Worm (Caenorhabditis elegans) whole organism, L1 larva: ENCODE results near the gene dpy-30.

Experiments used
- C04F5.9 ChIP-seq: sonication (generic microtip); optimal IDR thresholded peaks from 2 replicates; lab custom pipeline; 2016; ENCODE audit warnings: missing genetic modification characterization, missing compliant biosample characterization
- aha-1 ChIP-seq: fragments of 150-350 bp; optimal IDR thresholded peaks from 2 replicates; lab custom pipeline; 2014; ENCODE audit warnings: missing biosample characterization, missing genetic modification characterization
- alr-1 ChIP-seq: fragments of 200-800 bp; sonication (Bioruptor generic); optimal IDR thresholded peaks from 2 replicates; lab custom pipeline; 2018; ENCODE audit warnings: borderline replicate concordance, mild to moderate bottlenecking, missing genetic modification characterization, missing compliant biosample characterization
- aly-2 ChIP-seq: fragments of 150-350 bp; optimal IDR thresholded peaks from 2 replicates; lab custom pipeline; 2014; ENCODE audit warnings: missing biosample characterization, missing genetic modification characterization
- ama-1 ChIP-seq: fragments of 150-350 bp; optimal IDR thresholded peaks from 2 replicates; lab custom pipeline; 2014
- ceh-90 ChIP-seq: sonication (generic microtip); optimal IDR thresholded peaks from 2 replicates; lab custom pipeline; 2016; ENCODE audit warnings: missing genetic modification characterization, missing compliant biosample characterization
- ces-1 ChIP-seq: fragments of 150-350 bp; optimal IDR thresholded peaks from 2 replicates; lab custom pipeline; 2014; ENCODE audit warnings: missing biosample characterization, missing genetic modification reagents, missing genetic modification characterization
- dsc-1 ChIP-seq: sonication (generic microtip); optimal IDR thresholded peaks from 2 replicates; lab custom pipeline; 2016; ENCODE audit warnings: mild to moderate bottlenecking, missing genetic modification characterization, missing compliant biosample characterization
- efl-1 ChIP-seq, 4 experiments: fragments of 150-350 bp; optimal IDR thresholded peaks in 3 of 4; peaks in 1 of 4; 1 replicate in 1 of 4; 2 replicates in 3 of 4; lab custom pipeline; 2014; ENCODE audit warnings: missing biosample characterization in 2 of 4, missing genetic modification characterization in 2 of 4, missing genetic modification reagents in 2 of 4
- efl-3 ChIP-seq: fragments of 200-800 bp; sonication (Bioruptor generic); optimal IDR thresholded peaks from 2 replicates; lab custom pipeline; 2018; ENCODE audit warnings: mild to moderate bottlenecking, missing genetic modification characterization, missing compliant biosample characterization
- egl-13 ChIP-seq: sonication (generic microtip); optimal IDR thresholded peaks from 2 replicates; lab custom pipeline; 2016; ENCODE audit warnings: missing genotype, missing genetic modification reagents, missing genetic modification characterization, missing compliant biosample characterization
- ets-5 ChIP-seq: fragments of 200-800 bp; sonication (Bioruptor generic); IDR thresholded peaks from 2 replicates; pipeline ENCODE4 v1.3.6; 2022; ENCODE audit warnings: missing genetic modification characterization, missing compliant biosample characterization
- fkh-10 ChIP-seq: sonication (generic microtip); optimal IDR thresholded peaks from 2 replicates; lab custom pipeline; 2017; ENCODE audit warnings: missing biosample characterization, missing genetic modification reagents, missing genetic modification characterization
- fkh-8 ChIP-seq: sonication (generic microtip); optimal IDR thresholded peaks from 2 replicates; lab custom pipeline; 2016; ENCODE audit warnings: mild to moderate bottlenecking, missing genetic modification characterization, missing compliant biosample characterization
- hlh-17 ChIP-seq: fragments of 200-800 bp; sonication (Bioruptor generic); optimal IDR thresholded peaks from 2 replicates; lab custom pipeline; 2018; ENCODE audit warnings: missing genetic modification characterization, mild to moderate bottlenecking, missing compliant biosample characterization, moderate library complexity, borderline replicate concordance
- hlh-4 ChIP-seq: sonication (generic microtip); optimal IDR thresholded peaks from 2 replicates; lab custom pipeline; 2016; ENCODE audit warnings: mild to moderate bottlenecking, missing genetic modification characterization, missing compliant biosample characterization
- hpl-2 ChIP-seq: fragments of 150-350 bp; optimal IDR thresholded peaks from 2 replicates; lab custom pipeline; 2014; ENCODE audit warnings: missing biosample characterization, missing genetic modification reagents, missing genetic modification characterization
- irx-1 ChIP-seq: sonication (generic microtip); optimal IDR thresholded peaks from 2 replicates; lab custom pipeline; 2016; ENCODE audit warnings: missing genetic modification characterization, missing compliant biosample characterization
- isw-1 ChIP-seq: fragments of 200-800 bp; sonication (Bioruptor generic); IDR thresholded peaks from 2 replicates; pipeline ENCODE4 v1.3.6; 2022; ENCODE audit warnings: missing genetic modification characterization, missing compliant biosample characterization
- lin-13 ChIP-seq: fragments of 150-350 bp; optimal IDR thresholded peaks from 2 replicates; lab custom pipeline; 2014; ENCODE audit warnings: missing biosample characterization, missing genetic modification reagents, missing genetic modification characterization
- lin-14 ChIP-seq: fragments of 200-800 bp; sonication (Bioruptor generic); optimal IDR thresholded peaks from 2 replicates; lab custom pipeline; 2018; ENCODE audit warnings: mild to moderate bottlenecking, missing genetic modification characterization, moderate library complexity, missing compliant biosample characterization
- lin-35 ChIP-seq, 2 experiments: fragments of 150-350 bp; optimal IDR thresholded peaks; 2 replicates each; lab custom pipeline; 2014; ENCODE audit warnings: missing biosample characterization in 2 of 2, missing genetic modification characterization in 2 of 2, missing genetic modification reagents in 2 of 2
- lin-39 ChIP-seq: fragments of 150-350 bp; optimal IDR thresholded peaks from 2 replicates; lab custom pipeline; 2014; ENCODE audit warnings: missing biosample characterization, missing genetic modification reagents, missing genetic modification characterization
- lir-3 ChIP-seq: sonication (generic microtip); optimal IDR thresholded peaks from 2 replicates; lab custom pipeline; 2016; ENCODE audit warnings: mild to moderate bottlenecking, missing genetic modification characterization, moderate library complexity, missing compliant biosample characterization; ENCODE audit not compliant: poor library complexity
- lsy-2 ChIP-seq, 2 experiments: fragments of 150-350 bp; optimal IDR thresholded peaks; 2 replicates each; lab custom pipeline; 2014; ENCODE audit warnings: missing biosample characterization in 2 of 2, missing genetic modification characterization in 2 of 2
- mab-9 ChIP-seq: fragments of 200-800 bp; sonication (Bioruptor generic); IDR thresholded peaks from 2 replicates; pipeline ENCODE4 v1.3.6; 2022; ENCODE audit warnings: missing genetic modification reagents, missing genetic modification characterization, missing compliant biosample characterization
- mdl-1 ChIP-seq, 2 experiments: fragments of 150-350 bp; optimal IDR thresholded peaks; 2 replicates each; lab custom pipeline; 2014 to 2017; ENCODE audit warnings: missing biosample characterization in 2 of 2, missing genetic modification characterization in 2 of 2, inconsistent platforms in 1 of 2
- mef-2 ChIP-seq: fragments of 150-350 bp; optimal IDR thresholded peaks from 2 replicates; lab custom pipeline; 2014; ENCODE audit warnings: missing biosample characterization, missing genetic modification characterization
- mep-1 ChIP-seq: fragments of 150-350 bp; optimal IDR thresholded peaks from 2 replicates; lab custom pipeline; 2014; ENCODE audit warnings: missing biosample characterization, missing genetic modification characterization
- nhr-19 ChIP-seq: fragments of 200-800 bp; sonication (Bioruptor generic); conservative IDR thresholded peaks from 2 replicates; pipeline ENCODE4 v1.3.6; 2022; ENCODE audit warnings: missing genetic modification characterization, missing compliant biosample characterization
- nhr-20 ChIP-seq: sonication (generic microtip); optimal IDR thresholded peaks from 2 replicates; lab custom pipeline; 2016; ENCODE audit warnings: mild to moderate bottlenecking, missing genetic modification characterization, missing compliant biosample characterization
- nhr-28 ChIP-seq: fragments of 150-350 bp; optimal IDR thresholded peaks from 2 replicates; lab custom pipeline; 2014; ENCODE audit warnings: missing biosample characterization, missing genetic modification characterization
- nhr-71 ChIP-seq: sonication (generic microtip); optimal IDR thresholded peaks from 2 replicates; lab custom pipeline; 2016; ENCODE audit warnings: mild to moderate bottlenecking, missing genetic modification characterization, moderate library complexity, missing compliant biosample characterization
- nhr-76 ChIP-seq: sonication (generic microtip); optimal IDR thresholded peaks from 2 replicates; lab custom pipeline; 2017; ENCODE audit warnings: missing biosample characterization, missing genetic modification characterization
- nhr-77 ChIP-seq: fragments of 150-350 bp; optimal IDR thresholded peaks from 2 replicates; lab custom pipeline; 2014; ENCODE audit warnings: missing biosample characterization, missing genetic modification characterization
- pag-3 ChIP-seq: sonication (generic microtip); optimal IDR thresholded peaks from 2 replicates; lab custom pipeline; 2017; ENCODE audit warnings: missing genetic modification characterization, mild to moderate bottlenecking, missing compliant biosample characterization, antibody characterized with exemption, borderline replicate concordance; ENCODE audit not compliant: insufficient read depth
- pax-3 ChIP-seq: fragments of 200-800 bp; sonication (Bioruptor generic); optimal IDR thresholded peaks from 2 replicates; lab custom pipeline; 2018; ENCODE audit warnings: mild to moderate bottlenecking, missing genetic modification characterization, moderate library complexity, missing compliant biosample characterization
- rnt-1 ChIP-seq: sonication (generic microtip); optimal IDR thresholded peaks from 2 replicates; lab custom pipeline; 2016; ENCODE audit warnings: mild to moderate bottlenecking, missing genetic modification characterization, moderate library complexity, missing compliant biosample characterization
- snu-23 ChIP-seq: sonication (generic microtip); optimal IDR thresholded peaks from 2 replicates; lab custom pipeline; 2016; ENCODE audit warnings: missing genetic modification characterization, missing compliant biosample characterization
- swsn-7 ChIP-seq: sonication (generic microtip); optimal IDR thresholded peaks from 2 replicates; lab custom pipeline; 2016; ENCODE audit warnings: missing genetic modification characterization, missing compliant biosample characterization
- unc-130 ChIP-seq: fragments of 150-350 bp; optimal IDR thresholded peaks from 2 replicates; lab custom pipeline; 2017; ENCODE audit warnings: missing biosample characterization, missing genetic modification characterization, inconsistent platforms
- unc-30 ChIP-seq: sonication (generic microtip); optimal IDR thresholded peaks from 2 replicates; lab custom pipeline; 2017; ENCODE audit warnings: missing biosample characterization, missing genetic modification characterization
- unc-86 ChIP-seq: sonication (generic microtip); optimal IDR thresholded peaks from 2 replicates; lab custom pipeline; 2016; ENCODE audit warnings: missing genetic modification characterization, missing compliant biosample characterization
- vab-15 ChIP-seq: sonication (generic microtip); optimal IDR thresholded peaks from 2 replicates; lab custom pipeline; 2017; ENCODE audit warnings: missing genotype, mild to moderate bottlenecking, missing genetic modification characterization, missing compliant biosample characterization
- xbp-1 ChIP-seq: sonication (generic microtip); optimal IDR thresholded peaks from 2 replicates; lab custom pipeline; 2016; ENCODE audit warnings: missing genetic modification characterization, missing compliant biosample characterization
- zag-1 ChIP-seq: fragments of 150-350 bp; optimal IDR thresholded peaks from 2 replicates; lab custom pipeline; 2014; ENCODE audit warnings: missing biosample characterization, missing genetic modification characterization
- ztf-11 ChIP-seq, 2 experiments: sonication (generic microtip); optimal IDR thresholded peaks; 2 replicates each; lab custom pipeline; 2016 to 2017; ENCODE audit warnings: missing genetic modification characterization in 2 of 2, missing biosample characterization in 1 of 2, missing compliant biosample characterization in 1 of 2

Gene dpy-30

DNA sequence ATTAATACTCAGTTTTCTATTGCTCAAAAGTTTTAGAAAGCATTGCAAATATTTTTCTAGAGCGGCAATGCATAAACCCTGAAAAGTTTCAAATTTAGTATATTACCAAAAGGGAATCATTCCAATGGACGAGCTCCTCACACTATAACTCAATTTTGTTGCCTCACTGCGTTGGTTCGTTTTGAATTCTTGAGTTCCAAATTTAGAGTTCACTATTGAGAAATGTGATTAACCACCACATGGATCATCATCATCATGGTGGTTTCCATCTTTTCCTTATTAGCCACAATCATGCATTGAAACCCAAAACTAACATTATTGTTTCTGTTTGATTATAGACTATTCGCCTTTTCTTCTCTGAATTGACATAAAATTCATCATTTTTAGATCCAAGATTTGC, 18.6 kb downstream of the dpy-30 start:
- TF ChIP-seq mdl-1 (tag; optimal IDR thresholded peaks at IDR 0.05; lab: Kevin White, UChicago) = no peak
- TF ChIP-seq lsy-2 (tag; optimal IDR thresholded peaks at IDR 0.05; lab: Kevin White, UChicago) = no peak
- no peak for TF ChIP-seq lin-14
- no peak for TF ChIP-seq pax-3 (tag; lab: Kevin White, UChicago)

DNA sequence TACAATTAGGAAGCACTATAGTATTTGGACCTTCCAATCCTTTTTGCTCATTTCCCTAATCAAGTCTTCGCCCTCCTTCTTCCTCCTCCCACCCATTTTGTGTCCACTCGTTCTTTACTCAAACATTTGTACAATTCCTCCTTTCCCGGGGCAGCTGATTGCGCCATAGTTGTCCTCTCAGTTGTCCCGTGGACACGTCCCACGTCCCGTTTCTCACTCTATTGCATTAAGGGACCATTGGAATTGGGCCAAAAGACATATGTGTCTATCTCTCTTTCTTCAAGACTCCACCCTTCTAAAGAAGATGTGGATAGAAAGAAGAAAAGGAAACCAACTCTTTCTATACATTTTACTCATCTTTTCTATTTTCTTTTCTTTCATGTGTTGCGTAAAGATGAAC, 19.8 kb downstream of the dpy-30 start:
- no peak for TF ChIP-seq lin-35 (GFP tag; optimal IDR thresholded peaks at IDR 0.05; lab: Kevin White, UChicago)
- peak; percentile 3 for TF ChIP-seq mep-1 (tag; lab: Kevin White, UChicago)
- no peak for TF ChIP-seq ztf-11 (tag; optimal IDR thresholded peaks at IDR 0.05; lab: Kevin White, UChicago)
- TF ChIP-seq nhr-76 (tag; lab: Kevin White, UChicago) = no peak
- no peak for TF ChIP-seq vab-15
- TF ChIP-seq mab-9 (GFP tag; lab: Robert Waterston, UW) = no peak
- TF ChIP-seq alr-1 = no peak
- no peak for TF ChIP-seq unc-30 (tag; lab: Kevin White, UChicago)
- TF ChIP-seq lin-14 = peak; percentile 82
- no peak for TF ChIP-seq aha-1
- no peak for TF ChIP-seq efl-1 (optimal IDR thresholded peaks at IDR 0.05; lab: Kevin White, UChicago)
- TF ChIP-seq efl-1 (GFP tag; optimal IDR thresholded peaks at IDR 0.05 in 1 of 2; lab: Kevin White, UChicago) = peak in 1 of 2 experiments; percentile 13
- no peak for TF ChIP-seq efl-3 (GFP tag; lab: Kevin White, UChicago)
- no peak for TF ChIP-seq nhr-28
- TF ChIP-seq lin-13 (GFP tag; lab: Kevin White, UChicago) = no peak
- TF ChIP-seq ces-1 (GFP tag; lab: Kevin White, UChicago) = no peak

DNA sequence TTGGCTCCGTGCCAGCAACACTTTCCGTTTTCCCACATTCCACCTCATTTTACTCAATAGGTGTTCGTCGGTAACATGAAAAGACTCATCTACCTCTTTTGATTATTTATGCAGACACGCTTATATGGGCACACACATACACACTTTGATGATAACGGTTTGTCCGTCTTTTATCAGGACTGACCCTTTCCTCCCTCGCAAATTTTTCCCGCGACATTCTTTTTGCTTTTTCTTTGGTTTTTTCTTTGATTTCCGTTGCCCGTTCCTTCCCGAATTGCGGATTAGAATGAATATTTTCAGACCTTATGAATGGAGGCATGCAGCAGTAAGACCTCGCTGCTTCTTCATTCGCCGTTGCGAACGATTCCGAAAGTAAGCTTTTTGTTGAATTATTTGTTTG, 21.7 kb downstream of the dpy-30 start, which contains the start of gene vab-8:
Gene vab-8 (plus strand): TSS at position 301 of the 400 bp plus-strand sequence.
- no peak for TF ChIP-seq unc-86
- no peak for TF ChIP-seq fkh-10
- no peak for TF ChIP-seq fkh-8 (tag; lab: Kevin White, UChicago)
- no peak for TF ChIP-seq ceh-90 (tag; lab: Kevin White, UChicago)
- no peak for TF ChIP-seq aly-2 (tag; lab: Kevin White, UChicago)
- TF ChIP-seq nhr-19 = no peak
- no peak for TF ChIP-seq rnt-1
- no peak for TF ChIP-seq ama-1 (lab: Kevin White, UChicago)
- no peak for TF ChIP-seq hlh-17
- no peak for TF ChIP-seq irx-1 (tag; lab: Kevin White, UChicago)
- TF ChIP-seq egl-13 (tag; lab: Kevin White, UChicago) = no peak
- no peak for TF ChIP-seq efl-3 (GFP tag; lab: Kevin White, UChicago)
- no peak for TF ChIP-seq hlh-4
- TF ChIP-seq nhr-20 (tag; lab: Kevin White, UChicago) = no peak
- no peak for TF ChIP-seq dsc-1 (tag; lab: Kevin White, UChicago)
- TF ChIP-seq lin-14 = no peak

DNA sequence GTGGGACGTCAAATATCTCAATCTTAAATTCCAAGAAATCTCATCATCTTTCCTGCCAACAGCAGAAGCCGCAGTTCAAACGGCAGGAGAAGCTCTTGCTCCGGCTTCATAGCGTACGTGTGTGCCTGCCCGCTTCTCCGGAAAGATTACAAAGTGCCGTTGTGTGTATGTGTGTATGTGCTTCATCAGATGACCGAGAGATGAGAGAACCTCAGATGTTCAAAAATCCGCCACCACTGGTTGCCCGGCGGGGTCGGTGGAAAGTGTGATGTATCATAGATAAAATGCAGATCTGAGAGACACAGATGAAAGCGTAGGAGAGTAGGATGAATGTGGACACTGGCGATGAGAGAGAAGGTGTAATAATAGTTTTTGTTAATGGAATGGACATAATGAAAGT, 42.1 kb downstream of the dpy-30 start:
- no peak for TF ChIP-seq mdl-1 (tag; optimal IDR thresholded peaks at IDR 0.05; lab: Kevin White, UChicago)
- TF ChIP-seq mef-2 (tag; lab: Kevin White, UChicago) = no peak
- peak; percentile 65 for TF ChIP-seq nhr-71 (tag; lab: Kevin White, UChicago)
- TF ChIP-seq nhr-28 = no peak
- no peak for TF ChIP-seq isw-1 (GFP tag; lab: Robert Waterston, UW)
- peak; percentile 15 for TF ChIP-seq unc-130 (tag; lab: Kevin White, UChicago)
- no peak for TF ChIP-seq swsn-7 (tag; lab: Kevin White, UChicago)
- TF ChIP-seq mep-1 (tag; lab: Kevin White, UChicago) = no peak
- no peak for TF ChIP-seq nhr-77 (tag; lab: Kevin White, UChicago)
- no peak for TF ChIP-seq C04F5.9 (tag; lab: Kevin White, UChicago)
- TF ChIP-seq lin-14 = peak; percentile 80
- TF ChIP-seq lin-35 (GFP tag; optimal IDR thresholded peaks at IDR 0.05; lab: Kevin White, UChicago) = no peak
- TF ChIP-seq fkh-8 (tag; lab: Kevin White, UChicago) = no peak
- TF ChIP-seq lir-3 (tag; lab: Kevin White, UChicago) = no peak
- TF ChIP-seq nhr-76 (tag; lab: Kevin White, UChicago) = no peak
- peak; percentile 79 for TF ChIP-seq pag-3 (tag; lab: Kevin White, UChicago)
- TF ChIP-seq snu-23 = peak; percentile 22
- TF ChIP-seq nhr-19 = peak; percentile 42
- TF ChIP-seq unc-86 = no peak
- TF ChIP-seq irx-1 (tag; lab: Kevin White, UChicago) = no peak
- TF ChIP-seq zag-1 (tag; lab: Kevin White, UChicago) = no peak
- TF ChIP-seq mab-9 (GFP tag; lab: Robert Waterston, UW) = no peak
- TF ChIP-seq xbp-1 (tag; lab: Kevin White, UChicago) = no peak
- no peak for TF ChIP-seq aha-1
- TF ChIP-seq ets-5 (GFP tag; lab: Robert Waterston, UW) = no peak
- TF ChIP-seq lin-39 (tag; lab: Kevin White, UChicago) = no peak
- no peak for TF ChIP-seq hpl-2
- no peak for TF ChIP-seq fkh-10
